Worm (Caenorhabditis elegans): ENCODE results near the gene ZK1240.8.

DNA sequence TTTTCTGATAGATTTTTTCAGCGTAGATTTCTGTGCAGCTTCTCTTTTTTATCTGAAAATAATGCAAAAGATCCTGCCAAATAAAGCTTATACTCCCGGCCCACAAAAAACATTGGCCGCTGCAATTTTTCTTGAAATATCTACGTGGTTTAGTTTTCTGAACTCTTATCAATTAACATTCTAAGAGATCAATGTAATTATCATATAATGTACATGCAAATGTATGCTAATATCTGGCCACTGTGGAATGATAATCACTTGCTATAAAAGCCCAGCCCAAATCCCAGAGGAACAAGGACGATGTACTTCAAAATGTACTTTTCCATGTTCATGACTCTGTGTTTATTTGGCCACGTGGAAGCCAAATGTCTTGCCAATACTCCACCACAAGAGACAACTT is 25.6 kb upstream of the ZK1240.8 start, which contains the start of gene F43C11.2:
- TF ChIP-seq nhr-76 (tag; optimal IDR thresholded peaks at IDR 0.05) (no peak), nfya-1 (tag; optimal IDR thresholded peaks at IDR 0.05; ENCODE audit: insufficient read depth) (no peak), unc-39 (tag; optimal IDR thresholded peaks at IDR 0.05) (no peak), ztf-11 (tag; optimal IDR thresholded peaks at IDR 0.05) (no peak), ama-1 (optimal IDR thresholded peaks at IDR 0.05) (no peak), hmg-11 (tag; optimal IDR thresholded peaks at IDR 0.05) (no peak), ztf-4 (tag; optimal IDR thresholded peaks at IDR 0.05) (no peak), pha-4 (tag; optimal IDR thresholded peaks at IDR 0.05) (no peak), R02D3.7 (tag; optimal IDR thresholded peaks at IDR 0.05) (no peak), skn-1 (tag; optimal IDR thresholded peaks at IDR 0.05) (no peak)

All from whole organism, L3 larva.